Worm (Caenorhabditis elegans): Measurements from ENCODE around the gene fbxa-83.

- TF ChIP-seq nhr-77 (tag; optimal IDR thresholded peaks at IDR 0.05) (no peak), madf-5 (GFP tag; IDR thresholded peaks at IDR 0.05) (no peak), fkh-10 (GFP tag; optimal IDR thresholded peaks at IDR 0.05) (no peak), mes-2 (tag; optimal IDR thresholded peaks at IDR 0.05; ENCODE audit: poor library complexity, severe bottlenecking) (no peak), jun-1 (tag; optimal IDR thresholded peaks at IDR 0.05) (no peak), lsy-2 (tag; optimal IDR thresholded peaks at IDR 0.05) (no peak), snpc-4 (tag; optimal IDR thresholded peaks at IDR 0.05) (no peak), pha-4 (GFP tag; IDR thresholded peaks at IDR 0.05) (no peak), pha-4 (tag; optimal IDR thresholded peaks at IDR 0.05) (no peak), aha-1 (tag) (peak; percentile 54)
These were observed 35.0 kb upstream of the fbxa-83 start, which contains the start of gene ssu-2 for ce11 chrIV:14361189-14361588.

All from whole organism, L4 larva.